Fruit fly (Drosophila melanogaster): ENCODE measurements around the gene CG14292.

CG14292 gene

dm6 chr3R:18928346-18928917 lies 23.0 kb upstream of the CG14292 start, which contains the start of gene Mpc1 (continued):
- TF ChIP-seq CG8290 (GFP tag; optimal IDR thresholded peaks at IDR 0.05) (no peak), CG8290 (tag; optimal IDR thresholded peaks at IDR 0.05) (peak in 1 of 2 experiments; percentile 66), CG4617 (GFP tag; optimal IDR thresholded peaks at IDR 0.05; ENCODE audit: borderline replicate concordance) (peak; percentile 22), knrl (GFP tag; IDR thresholded peaks at IDR 0.05; ENCODE audit: partially characterized antibody) (peak; percentile 83), HHEX (GFP tag; optimal IDR thresholded peaks at IDR 0.05) (no peak), CG4328 (GFP tag; optimal IDR thresholded peaks at IDR 0.05) (peak; percentile 19), Dref (GFP tag; IDR thresholded peaks at IDR 0.05) (peak; percentile 89), HLH3B (GFP tag; IDR thresholded peaks at IDR 0.05) (no peak), gfzf (GFP tag; optimal IDR thresholded peaks at IDR 0.05) (peak; percentile 39), CG8924 (tag; optimal IDR thresholded peaks at IDR 0.05) (peak; percentile 56), Myb (GFP tag; optimal IDR thresholded peaks at IDR 0.05) (peak; percentile 36), lab (GFP tag; optimal IDR thresholded peaks at IDR 0.05) (no peak), Dp (GFP tag; optimal IDR thresholded peaks at IDR 0.05) (peak; percentile 69), HLH4C (GFP tag; IDR thresholded peaks at IDR 0.05; ENCODE audit: partially characterized antibody) (peak; percentile 72), CG12659 (GFP tag; optimal IDR thresholded peaks at IDR 0.05) (peak; percentile 63), hbn (GFP tag; IDR thresholded peaks at IDR 0.05; ENCODE audit: partially characterized antibody) (peak; percentile 61), CG30020 (tag; optimal IDR thresholded peaks at IDR 0.05) (peak; percentile 46), CG1603 (tag; optimal IDR thresholded peaks at IDR 0.05) (peak; percentile 19), CG11085 (GFP tag; IDR thresholded peaks at IDR 0.05) (peak; percentile 6; the same call in 1 of the 2 replicates), CG18599 (GFP tag; optimal IDR thresholded peaks at IDR 0.05) (peak; percentile 17), BEAF-32 (GFP tag; optimal IDR thresholded peaks at IDR 0.05) (peak; percentile 83), E2f2 (GFP tag; IDR thresholded peaks at IDR 0.05) (peak; percentile 72), D19A (tag; optimal IDR thresholded peaks at IDR 0.05) (peak; percentile 0), ftz-f1 (GFP tag; optimal IDR thresholded peaks at IDR 0.05) (peak; percentile 92), CG17568 (GFP tag; optimal IDR thresholded peaks at IDR 0.05) (peak; percentile 39), lov (optimal IDR thresholded peaks at IDR 0.05) (no peak), lov (GFP tag; IDR thresholded peaks at IDR 0.05) (0 out of 3 replicates have a peak, but pooled peaks have one; percentile 18), sug (tag; optimal IDR thresholded peaks at IDR 0.05) (peak; percentile 22), prd (optimal IDR thresholded peaks at IDR 0.05) (no peak), prd (GFP tag; IDR thresholded peaks at IDR 0.05) (0 out of 3 replicates have a peak, but pooled peaks have one; percentile 4), CG17829 (tag; optimal IDR thresholded peaks at IDR 0.05) (no peak), CG13287 (GFP tag; IDR thresholded peaks at IDR 0.05; ENCODE audit: partially characterized antibody) (peak; percentile 86), CG13624 (GFP tag; optimal IDR thresholded peaks at IDR 0.05) (peak; percentile 1), CG9797 (GFP tag; optimal IDR thresholded peaks at IDR 0.05) (peak; percentile 67), mirr (GFP tag; optimal IDR thresholded peaks at IDR 0.05) (peak; percentile 2), Sry-β (GFP tag; optimal IDR thresholded peaks at IDR 0.05) (no peak), ssp (GFP tag; IDR thresholded peaks at IDR 0.05) (no peak), CHES-1-like (GFP tag; optimal IDR thresholded peaks at IDR 0.05) (peak; percentile 45), CG2678 (tag; optimal IDR thresholded peaks at IDR 0.05) (peak; percentile 27), CG12391 (tag; optimal IDR thresholded peaks at IDR 0.05) (peak; percentile 57), dmrt99B (tag; optimal IDR thresholded peaks at IDR 0.05) (no peak), CG2120 (GFP tag; optimal IDR thresholded peaks at IDR 0.05) (peak; percentile 30), nau (GFP tag; optimal IDR thresholded peaks at IDR 0.05) (no peak), crp (GFP tag; optimal IDR thresholded peaks at IDR 0.05) (peak in 1 of 2 experiments; percentile 54), CG6272 (GFP tag; IDR thresholded peaks at IDR 0.05) (peak; percentile 53; the same call in 1 of the 2 replicates), insv (GFP tag; optimal IDR thresholded peaks at IDR 0.05) (peak in 1 of 2 experiments; percentile 8), CG11456 (GFP tag; IDR thresholded peaks at IDR 0.05) (0 out of 3 replicates have a peak, but pooled peaks have one; percentile 54), CG6791 (GFP tag; IDR thresholded peaks at IDR 0.05; ENCODE audit: partially characterized antibody) (peak; percentile 84), Med (GFP tag) (peak; percentile 68)
